Fruit fly (Drosophila melanogaster) whole organism, adult: ENCODE results near the gene Rab35.
"Not testable (repeated sequence)": the region's sequence is repeated elsewhere in the genome, so short reads cannot be mapped to it uniquely, and the experiment has no call there.

Source experiments
- CG11617 ChIP-seq: fragments of 200-800 bp; sonication (Bioruptor generic); optimal IDR thresholded peaks from 2 replicates; lab custom pipeline; 2017; ENCODE audit warnings: mild to moderate bottlenecking, missing biosample characterization, missing genetic modification reagents, missing genetic modification characterization
- CG12768 ChIP-seq: fragments of 200-800 bp; sonication (Bioruptor generic); optimal IDR thresholded peaks from 2 replicates; lab custom pipeline; 2017; ENCODE audit warnings: missing biosample characterization, missing genetic modification characterization, mild to moderate bottlenecking, moderate library complexity, missing genetic modification reagents
- CG14711 ChIP-seq: fragments of 200-800 bp; sonication (Bioruptor generic); optimal IDR thresholded peaks from 2 replicates; lab custom pipeline; 2018; ENCODE audit warnings: missing biosample characterization, mild to moderate bottlenecking, missing genetic modification characterization, moderate library complexity
- CG1620 ChIP-seq: fragments of 200-800 bp; sonication (Bioruptor generic); optimal IDR thresholded peaks from 2 replicates; lab custom pipeline; 2016; ENCODE audit warnings: missing biosample characterization, missing genetic modification characterization
- CG33017 ChIP-seq: fragments of 200-800 bp; sonication (Bioruptor generic); optimal IDR thresholded peaks from 2 replicates; lab custom pipeline; 2018; ENCODE audit warnings: missing biosample characterization, mild to moderate bottlenecking, missing genetic modification characterization, moderate library complexity
- CG5204 ChIP-seq: fragments of 200-800 bp; sonication (Bioruptor generic); optimal IDR thresholded peaks from 2 replicates; lab custom pipeline; 2016; ENCODE audit warnings: missing biosample characterization, missing genetic modification characterization
- CG7045 ChIP-seq: fragments of 200-800 bp; sonication (Bioruptor generic); optimal IDR thresholded peaks from 2 replicates; lab custom pipeline; 2017; ENCODE audit warnings: missing biosample characterization, mild to moderate bottlenecking, missing genetic modification characterization
- CG7101 ChIP-seq: fragments of 200-800 bp; sonication (Bioruptor generic); optimal IDR thresholded peaks from 2 replicates; lab custom pipeline; 2018; ENCODE audit warnings: missing biosample characterization, mild to moderate bottlenecking, missing genetic modification characterization, moderate library complexity
- Clk ChIP-seq: fragments of 200-800 bp; sonication (Bioruptor generic); optimal IDR thresholded peaks from 2 replicates; lab custom pipeline; 2017; ENCODE audit warnings: missing biosample characterization, missing genetic modification characterization
- Crg-1 ChIP-seq: fragments of 200-800 bp; sonication (Bioruptor generic); optimal IDR thresholded peaks from 2 replicates; lab custom pipeline; 2016; ENCODE audit warnings: missing biosample characterization, missing genetic modification characterization
- Hr96 ChIP-seq: fragments of 200-800 bp; sonication (Bioruptor generic); optimal IDR thresholded peaks from 2 replicates; lab custom pipeline; 2016; ENCODE audit warnings: missing biosample characterization, missing genetic modification characterization
- Mnt ChIP-seq: fragments of 200-800 bp; sonication (Bioruptor generic); optimal IDR thresholded peaks from 2 replicates; lab custom pipeline; 2016; ENCODE audit warnings: missing biosample characterization, mild to moderate bottlenecking, missing genetic modification characterization
- bab1 ChIP-seq: fragments of 200-800 bp; sonication (Bioruptor generic); optimal IDR thresholded peaks from 3 replicates; lab custom pipeline; 2019; ENCODE audit warnings: missing biosample characterization, mild to moderate bottlenecking, missing genetic modification characterization, moderate library complexity
- cic ChIP-seq: fragments of 200-800 bp; sonication (Bioruptor generic); optimal IDR thresholded peaks from 2 replicates; lab custom pipeline; 2017; ENCODE audit warnings: missing biosample characterization, mild to moderate bottlenecking, missing genetic modification characterization, moderate library complexity
- cnc ChIP-seq, 2 experiments: fragments of >200 bp; optimal IDR thresholded peaks; 2 replicates each; lab custom pipeline; 2017
- kay ChIP-seq: fragments of 200-800 bp; sonication (Bioruptor generic); peaks from one replicate; lab custom pipeline; 2016; ENCODE audit warnings: missing biosample characterization, missing genetic modification characterization, borderline replicate concordance
- ovo ChIP-seq: fragments of 200-800 bp; sonication (Bioruptor generic); optimal IDR thresholded peaks from 2 replicates; lab custom pipeline; 2016; ENCODE audit warnings: missing biosample characterization, missing genetic modification characterization
- pad ChIP-seq: fragments of 200-800 bp; sonication (Bioruptor generic); optimal IDR thresholded peaks from 3 replicates; lab custom pipeline; 2017; ENCODE audit warnings: missing biosample characterization, missing genetic modification characterization, mild to moderate bottlenecking, moderate library complexity, missing genetic modification reagents
- tj ChIP-seq: fragments of 200-800 bp; sonication (Bioruptor generic); optimal IDR thresholded peaks from 3 replicates; lab custom pipeline; 2017; ENCODE audit warnings: missing biosample characterization, mild to moderate bottlenecking, missing genetic modification characterization, moderate library complexity
- toe ChIP-seq: fragments of 200-800 bp; sonication (Bioruptor generic); optimal IDR thresholded peaks from 2 replicates; lab custom pipeline; 2016; ENCODE audit warnings: missing biosample characterization, missing genetic modification characterization

Rab35 gene

dm6 chrX:20159679-20160140 lies at the start of gene Rab35:
Gene Rab35, minus strand, starts transcription at chrX:20159872.
- peak; percentile 17 for TF ChIP-seq CG5204 (GFP tag; lab: Kevin White, UChicago)
- no peak for TF ChIP-seq Hr96 (GFP tag; lab: Kevin White, UChicago)
- TF ChIP-seq cnc (optimal IDR thresholded peaks at IDR 0.05; lab: Kevin White, UChicago): no peak
- peak; percentile 35 for TF ChIP-seq pad (GFP tag; lab: Kevin White, UChicago)
- no peak for TF ChIP-seq CG11617
- no peak for TF ChIP-seq kay (GFP tag; lab: Kevin White, UChicago)
- no peak for TF ChIP-seq ovo (GFP tag; lab: Kevin White, UChicago)
- TF ChIP-seq CG12768: no peak
- no peak for TF ChIP-seq cic (GFP tag; lab: Kevin White, UChicago)
- TF ChIP-seq CG33017 (tag; lab: Kevin White, UChicago): no peak
- TF ChIP-seq Crg-1 (GFP tag; lab: Kevin White, UChicago): peak; percentile 30
- TF ChIP-seq tj (GFP tag; lab: Kevin White, UChicago): no peak
- TF ChIP-seq Mnt (GFP tag; lab: Kevin White, UChicago): peak; percentile 14
- peak; percentile 74 for TF ChIP-seq CG1620
- TF ChIP-seq Clk (GFP tag; lab: Kevin White, UChicago): no peak
- peak; percentile 9 for TF ChIP-seq CG14711 (tag; lab: Kevin White, UChicago)
- TF ChIP-seq CG7101 (tag; lab: Kevin White, UChicago): peak; percentile 5
- peak; percentile 50 for TF ChIP-seq toe (GFP tag; lab: Kevin White, UChicago)
- no peak for TF ChIP-seq CG7045 (GFP tag; lab: Kevin White, UChicago)
- TF ChIP-seq bab1 (GFP tag; lab: Kevin White, UChicago): peak; percentile 2

- TF ChIP-seq CG5204 (GFP tag; lab: Kevin White, UChicago); CG33017 (tag; lab: Kevin White, UChicago); cic (GFP tag; lab: Kevin White, UChicago): not testable (repeated sequence)
These were observed 42.2 kb upstream of the Rab35 start, which contains the start of gene SdicA for dm6 chrX:20201833-20202232. Gene SdicA, minus strand, starts transcription at chrX:20201933.

- not testable (repeated sequence) for TF ChIP-seq pad (GFP tag; lab: Kevin White, UChicago); Clk (GFP tag; lab: Kevin White, UChicago); CG7101 (tag; lab: Kevin White, UChicago)
These were observed 34.5 kb upstream of the Rab35 start, which contains the start of gene Sdic3 for dm6 chrX:20194127-20194526. Gene Sdic3, minus strand, starts transcription at chrX:20194227.

dm6 chrX:20186387-20186786 lies 26.7 kb upstream of the Rab35 start, which contains the start of gene Sdic2:
Gene Sdic2, minus strand, starts transcription at chrX:20186487.
- not testable (repeated sequence) for TF ChIP-seq CG33017 (tag; lab: Kevin White, UChicago); kay (GFP tag; lab: Kevin White, UChicago); Mnt (GFP tag; lab: Kevin White, UChicago)

dm6 chrX:20178538-20178937 lies 18.9 kb upstream of the Rab35 start, which contains the start of gene Sdic1:
Gene Sdic1, minus strand, starts transcription at chrX:20178638.
- not testable (repeated sequence) for TF ChIP-seq CG7045 (GFP tag; lab: Kevin White, UChicago); CG11617; CG33017 (tag; lab: Kevin White, UChicago)

- peak; percentile 72 for TF ChIP-seq Mnt (GFP tag; lab: Kevin White, UChicago)
- peak; percentile 96 for TF ChIP-seq bab1 (GFP tag; lab: Kevin White, UChicago)
- peak; percentile 86 for TF ChIP-seq pad (GFP tag; lab: Kevin White, UChicago)
- peak; percentile 85 for TF ChIP-seq CG33017 (tag; lab: Kevin White, UChicago)
- peak; percentile 92 for TF ChIP-seq Crg-1 (GFP tag; lab: Kevin White, UChicago)
- TF ChIP-seq CG12768: peak; percentile 89
- peak; percentile 64 for TF ChIP-seq Clk (GFP tag; lab: Kevin White, UChicago)
- TF ChIP-seq CG14711 (tag; lab: Kevin White, UChicago): peak; percentile 87
- no peak for TF ChIP-seq cnc (optimal IDR thresholded peaks at IDR 0.05; lab: Kevin White, UChicago)
- peak; percentile 64 for TF ChIP-seq cic (GFP tag; lab: Kevin White, UChicago)
- TF ChIP-seq Hr96 (GFP tag; lab: Kevin White, UChicago): peak; percentile 95
- TF ChIP-seq tj (GFP tag; lab: Kevin White, UChicago): peak; percentile 79
- peak; percentile 90 for TF ChIP-seq CG1620
- TF ChIP-seq kay (GFP tag; lab: Kevin White, UChicago): peak; percentile 89
- peak; percentile 93 for TF ChIP-seq CG7045 (GFP tag; lab: Kevin White, UChicago)
- TF ChIP-seq CG5204 (GFP tag; lab: Kevin White, UChicago): peak; percentile 92
- TF ChIP-seq CG7101 (tag; lab: Kevin White, UChicago): peak; percentile 91
- TF ChIP-seq CG11617: peak; percentile 96
- peak; percentile 90 for TF ChIP-seq ovo (GFP tag; lab: Kevin White, UChicago)
- peak; percentile 89 for TF ChIP-seq toe (GFP tag; lab: Kevin White, UChicago)
These were observed 13.9 kb upstream of the Rab35 start, which contains the start of gene AnxB10 for dm6 chrX:20173464-20173995. Gene AnxB10, minus strand, starts transcription at chrX:20173514.
